Fruit fly (Drosophila melanogaster) whole organism, embryonic: ENCODE results near the gene Oscillin.
A peak's percentile ranks its signal among the peaks of the same experiment; 100 is the strongest.

Experiments used
- CG10565 ChIP-seq: fragments of 200-800 bp; sonication (Bioruptor generic); optimal IDR thresholded peaks from 3 replicates; lab custom pipeline; 2016; ENCODE audit warnings: missing biosample characterization, mild to moderate bottlenecking, missing genetic modification characterization
- CG10654 ChIP-seq: fragments of 200-800 bp; sonication (Bioruptor generic); optimal IDR thresholded peaks from 2 replicates; lab custom pipeline; 2016; ENCODE audit warnings: missing biosample characterization, missing genetic modification characterization
- CG13624 ChIP-seq: fragments of 200-800 bp; sonication (Bioruptor generic); optimal IDR thresholded peaks from 2 replicates; lab custom pipeline; 2016; ENCODE audit warnings: missing biosample characterization, missing genetic modification characterization
- CG14710 ChIP-seq: fragments of 200-800 bp; sonication (Bioruptor generic); optimal IDR thresholded peaks from 3 replicates; lab custom pipeline; 2019; ENCODE audit warnings: missing biosample characterization, mild to moderate bottlenecking, missing genetic modification characterization, moderate library complexity
- CG15073 ChIP-seq: fragments of 200-800 bp; sonication (Bioruptor generic); optimal IDR thresholded peaks from 2 replicates; lab custom pipeline; 2016; ENCODE audit warnings: missing biosample characterization, missing genetic modification characterization
- CG15514 ChIP-seq: fragments of 200-800 bp; sonication (Bioruptor generic); optimal IDR thresholded peaks from 3 replicates; lab custom pipeline; 2017; ENCODE audit warnings: missing biosample characterization, missing genetic modification characterization, mild to moderate bottlenecking, moderate library complexity, missing genetic modification reagents
- CG17568 ChIP-seq: fragments of 200-800 bp; sonication (Bioruptor generic); optimal IDR thresholded peaks from 2 replicates; lab custom pipeline; 2018; ENCODE audit warnings: missing biosample characterization, mild to moderate bottlenecking, missing genetic modification characterization, moderate library complexity
- CG33557 ChIP-seq: fragments of 200-800 bp; sonication (Bioruptor generic); optimal IDR thresholded peaks from 2 replicates; lab custom pipeline; 2019; ENCODE audit warnings: missing biosample characterization, mild to moderate bottlenecking, missing genetic modification characterization, moderate library complexity
- CG34224 ChIP-seq: fragments of 200-800 bp; sonication (Bioruptor generic); IDR thresholded peaks from 3 replicates; pipeline ENCODE4 v1.3.6; 2022; ENCODE audit warnings: missing biosample characterization, missing genetic modification characterization; ENCODE audit not compliant: partially characterized antibody
- CG34422 ChIP-seq: fragments of 200-800 bp; sonication (Bioruptor generic); IDR thresholded peaks from 3 replicates; pipeline ENCODE4 v1.3.6; 2022; ENCODE audit warnings: missing biosample characterization, missing genetic modification characterization
- CG8388 ChIP-seq: fragments of 200-800 bp; sonication (Bioruptor generic); optimal IDR thresholded peaks from 2 replicates; lab custom pipeline; 2019; ENCODE audit warnings: missing biosample characterization, mild to moderate bottlenecking, missing genetic modification characterization, moderate library complexity
- CG8478 ChIP-seq: fragments of >200 bp; optimal IDR thresholded peaks from 2 replicates; lab custom pipeline; 2018
- CG9609 ChIP-seq: fragments of 200-800 bp; sonication (Bioruptor generic); optimal IDR thresholded peaks from 3 replicates; lab custom pipeline; 2016; ENCODE audit warnings: missing biosample characterization, missing genetic modification characterization
- D19A ChIP-seq: fragments of 200-800 bp; optimal IDR thresholded peaks from 3 replicates; lab custom pipeline; 2019; ENCODE audit warnings: missing biosample characterization, mild to moderate bottlenecking, missing genetic modification characterization, moderate library complexity
- Dp ChIP-seq: fragments of 200-800 bp; sonication (Bioruptor generic); optimal IDR thresholded peaks from 2 replicates; lab custom pipeline; 2018; ENCODE audit warnings: missing biosample characterization, mild to moderate bottlenecking, missing genetic modification characterization, moderate library complexity
- Dref ChIP-seq: fragments of 200-800 bp; sonication (Bioruptor generic); IDR thresholded peaks from 2 replicates; pipeline ENCODE4 v1.3.6; 2022; ENCODE audit warnings: missing biosample characterization, missing genetic modification characterization
- E2f2 ChIP-seq: fragments of 200-800 bp; sonication (Bioruptor generic); IDR thresholded peaks from 2 replicates; pipeline ENCODE4 v1.3.6; 2022; ENCODE audit warnings: missing biosample characterization, missing genetic modification characterization
- Ets65A ChIP-seq: fragments of 200-800 bp; sonication (Bioruptor generic); peaks from one replicate; lab custom pipeline; 2016; ENCODE audit warnings: missing biosample characterization, missing genetic modification characterization
- HLH3B ChIP-seq: fragments of 200-800 bp; sonication (Bioruptor generic); IDR thresholded peaks from 2 replicates; pipeline ENCODE4 v1.3.6; 2022; ENCODE audit warnings: missing biosample characterization, missing genetic modification characterization
- HLH4C ChIP-seq: fragments of 200-800 bp; sonication (Bioruptor generic); IDR thresholded peaks from 3 replicates; pipeline ENCODE4 v1.3.6; 2022; ENCODE audit warnings: missing biosample characterization, missing genetic modification characterization; ENCODE audit not compliant: partially characterized antibody
- Hmx ChIP-seq: fragments of 200-800 bp; sonication (Bioruptor generic); optimal IDR thresholded peaks from 2 replicates; lab custom pipeline; 2016; ENCODE audit warnings: missing biosample characterization, missing genetic modification characterization
- Hr78 ChIP-seq, 2 experiments: fragments of 200-800 bp in 1 of 2; fragments of >200 bp in 1 of 2; sonication (Bioruptor generic) in 1 of 2; optimal IDR thresholded peaks; 2 replicates each; lab custom pipeline; 2017 to 2019; ENCODE audit warnings: missing biosample characterization in 2 of 2, missing genetic modification characterization in 2 of 2, mild to moderate bottlenecking in 1 of 2, moderate library complexity in 1 of 2
- MBD-R2 ChIP-seq: fragments of 200-800 bp; sonication (Bioruptor generic); IDR thresholded peaks from 2 replicates; pipeline ENCODE4 v1.3.6; 2022; ENCODE audit warnings: missing biosample characterization, missing genetic modification characterization
- Meics ChIP-seq: fragments of 200-800 bp; sonication (Bioruptor generic); optimal IDR thresholded peaks from 2 replicates; lab custom pipeline; 2017; ENCODE audit warnings: missing biosample characterization, mild to moderate bottlenecking, missing genetic modification characterization
- Mrtf ChIP-seq: fragments of 200-800 bp; sonication (Bioruptor generic); IDR thresholded peaks from 3 replicates; pipeline ENCODE4 v1.3.6; 2022; ENCODE audit warnings: missing biosample characterization, missing genetic modification characterization
- NC2β ChIP-seq: fragments of 200-800 bp; sonication (Bioruptor generic); optimal IDR thresholded peaks from 2 replicates; lab custom pipeline; 2016; ENCODE audit warnings: missing biosample characterization, missing genetic modification characterization
- Oli ChIP-seq: fragments of 200-800 bp; sonication (Bioruptor generic); optimal IDR thresholded peaks from 2 replicates; lab custom pipeline; 2018; ENCODE audit warnings: missing biosample characterization, mild to moderate bottlenecking, missing genetic modification characterization, moderate library complexity
- Opbp ChIP-seq: fragments of 200-800 bp; sonication (Bioruptor generic); IDR thresholded peaks from 3 replicates; pipeline ENCODE4 v1.3.6; 2022; ENCODE audit warnings: missing biosample characterization, missing genetic modification characterization; ENCODE audit not compliant: partially characterized antibody
- Poxn ChIP-seq: fragments of 200-800 bp; sonication (Bioruptor generic); IDR thresholded peaks from 2 replicates; pipeline ENCODE4 v1.3.6; 2022; ENCODE audit warnings: missing biosample characterization, missing genetic modification characterization
- aop ChIP-seq: fragments of 200-800 bp; sonication (Bioruptor generic); IDR thresholded peaks from 2 replicates; pipeline ENCODE4 v1.3.6; 2022; ENCODE audit warnings: missing biosample characterization, missing genetic modification characterization
- bbx ChIP-seq: fragments of 200-800 bp; sonication (Bioruptor generic); IDR thresholded peaks from 2 replicates; pipeline ENCODE4 v1.3.6; 2022; ENCODE audit warnings: missing biosample characterization, missing genetic modification characterization; ENCODE audit not compliant: partially characterized antibody
- cg ChIP-seq: fragments of 200-800 bp; sonication (Bioruptor generic); optimal IDR thresholded peaks from 3 replicates; lab custom pipeline; 2019; ENCODE audit warnings: missing biosample characterization, mild to moderate bottlenecking, missing genetic modification characterization, moderate library complexity
- chif ChIP-seq, 2 experiments: fragments of 200-800 bp; sonication (Bioruptor generic); optimal IDR thresholded peaks; 3 replicates each; lab custom pipeline; 2016; ENCODE audit warnings: missing biosample characterization in 2 of 2, missing genetic modification characterization in 2 of 2
- chn ChIP-seq: fragments of 200-800 bp; sonication (Bioruptor generic); optimal IDR thresholded peaks from 2 replicates; lab custom pipeline; 2016; ENCODE audit warnings: missing biosample characterization, missing genetic modification characterization
- crp ChIP-seq, 2 experiments: fragments of 200-800 bp; sonication (Bioruptor generic); optimal IDR thresholded peaks; 2 replicates in 1 of 2; 3 replicates in 1 of 2; lab custom pipeline; 2017; ENCODE audit warnings: missing biosample characterization in 2 of 2, missing genetic modification characterization in 2 of 2, mild to moderate bottlenecking in 1 of 2, moderate library complexity in 1 of 2
- exex ChIP-seq: fragments of 200-800 bp; sonication (Bioruptor generic); optimal IDR thresholded peaks from 4 replicates; lab custom pipeline; 2018; ENCODE audit warnings: missing biosample characterization, mild to moderate bottlenecking, missing genetic modification characterization, moderate library complexity
- fd102C ChIP-seq: fragments of 200-800 bp; sonication (Bioruptor generic); optimal IDR thresholded peaks from 2 replicates; lab custom pipeline; 2018; ENCODE audit warnings: missing biosample characterization, mild to moderate bottlenecking, missing genetic modification characterization, moderate library complexity
- ftz-f1 ChIP-seq: fragments of 200-800 bp; sonication (Bioruptor generic); optimal IDR thresholded peaks from 2 replicates; lab custom pipeline; 2016; ENCODE audit warnings: missing biosample characterization, missing genetic modification characterization
- inv ChIP-seq: fragments of 200-800 bp; sonication (Bioruptor generic); IDR thresholded peaks from 2 replicates; pipeline ENCODE4 v1.3.6; 2022; ENCODE audit warnings: missing biosample characterization, missing genetic modification characterization; ENCODE audit not compliant: partially characterized antibody
- kay ChIP-seq: fragments of 200-800 bp; sonication (Bioruptor generic); optimal IDR thresholded peaks from 2 replicates; lab custom pipeline; 2016; ENCODE audit warnings: missing biosample characterization, missing genetic modification characterization
- knrl ChIP-seq: fragments of 200-800 bp; sonication (Bioruptor generic); IDR thresholded peaks from 3 replicates; pipeline ENCODE4 v1.3.6; 2022; ENCODE audit warnings: missing biosample characterization, missing genetic modification characterization; ENCODE audit not compliant: partially characterized antibody
- lilli ChIP-seq: fragments of 200-800 bp; sonication (Bioruptor generic); optimal IDR thresholded peaks from 3 replicates; lab custom pipeline; 2016; ENCODE audit warnings: missing biosample characterization, missing genetic modification characterization
- mirr ChIP-seq: fragments of 200-800 bp; sonication (Bioruptor generic); optimal IDR thresholded peaks from 3 replicates; lab custom pipeline; 2018; ENCODE audit warnings: missing biosample characterization, mild to moderate bottlenecking, missing genetic modification characterization
- org-1 ChIP-seq: fragments of 200-800 bp; sonication (Bioruptor generic); optimal IDR thresholded peaks from 2 replicates; lab custom pipeline; 2017; ENCODE audit warnings: missing biosample characterization, missing genetic modification characterization
- prd ChIP-seq, 3 experiments: fragments of >200 bp in 2 of 3; fragments of 200-800 bp in 1 of 3; sonication (Bioruptor generic) in 1 of 3; optimal IDR thresholded peaks in 2 of 3; IDR thresholded peaks in 1 of 3; 2 replicates in 2 of 3; 3 replicates in 1 of 3; pipeline versions ENCODE4 v1.3.6 to Lab custom; 2017 to 2022; ENCODE audit warnings: missing biosample characterization in 1 of 3, missing genetic modification characterization in 1 of 3
- shn ChIP-seq: fragments of 200-800 bp; sonication (Bioruptor generic); optimal IDR thresholded peaks from 3 replicates; lab custom pipeline; 2016; ENCODE audit warnings: missing biosample characterization, missing genetic modification characterization
- sisA ChIP-seq: fragments of 200-800 bp; sonication (Bioruptor generic); IDR thresholded peaks from 2 replicates; pipeline ENCODE4 v1.3.6; 2022; ENCODE audit warnings: missing biosample characterization, missing genetic modification characterization
- twi ChIP-seq: fragments of 200-800 bp; optimal IDR thresholded peaks from 2 replicates; lab custom pipeline; 2019; ENCODE audit warnings: missing biosample characterization, mild to moderate bottlenecking, missing genetic modification characterization, moderate library complexity
- unc-4 ChIP-seq: fragments of 200-800 bp; sonication (Bioruptor generic); IDR thresholded peaks from 2 replicates; pipeline ENCODE4 v1.3.6; 2022; ENCODE audit warnings: missing biosample characterization, missing genetic modification characterization; ENCODE audit not compliant: partially characterized antibody
- yki ChIP-seq: fragments of >200 bp; optimal IDR thresholded peaks from 3 replicates; lab custom pipeline; 2018

The Oscillin gene

dm6 chr2L:5527861-5528260 lies 19.0 kb upstream of the Oscillin start, which contains the start of gene CG31915 (continued):
- TF ChIP-seq CG33557 (GFP tag; lab: Kevin White, UChicago) = no peak
- TF ChIP-seq ftz-f1 = no peak
- no peak for TF ChIP-seq CG17568 (GFP tag; lab: Kevin White, UChicago)
- no peak for TF ChIP-seq chif (GFP tag; optimal IDR thresholded peaks at IDR 0.05; lab: Kevin White, UChicago)
- TF ChIP-seq chn (GFP tag; lab: Kevin White, UChicago) = no peak
- no peak for TF ChIP-seq exex (tag; lab: Kevin White, UChicago)
- TF ChIP-seq bbx (GFP tag; lab: Robert Waterston, UW) = peak; percentile 83
- TF ChIP-seq Hr78 (GFP tag; optimal IDR thresholded peaks at IDR 0.05; lab: Kevin White, UChicago) = peak in 1 of 2 experiments; percentile 81
- peak; percentile 29 for TF ChIP-seq CG15514 (GFP tag; lab: Kevin White, UChicago)
- TF ChIP-seq lilli (GFP tag; lab: Kevin White, UChicago) = no peak
- no peak for TF ChIP-seq CG13624
- TF ChIP-seq CG34422 (GFP tag; lab: Robert Waterston, UW) = peak; percentile 47; the same call in 1 of the 3 replicates
- no peak for TF ChIP-seq fd102C (GFP tag; lab: Kevin White, UChicago)
- TF ChIP-seq unc-4 (GFP tag; lab: Robert Waterston, UW) = peak; percentile 25; the same call in 1 of the 2 replicates
- TF ChIP-seq CG9609 (GFP tag; lab: Kevin White, UChicago) = no peak
- no peak for TF ChIP-seq cg (GFP tag; lab: Kevin White, UChicago)
- TF ChIP-seq E2f2 (GFP tag; lab: Robert Waterston, UW) = peak; percentile 91
- no peak for TF ChIP-seq CG10654 (GFP tag; lab: Kevin White, UChicago)
- TF ChIP-seq Hmx (GFP tag; lab: Kevin White, UChicago) = no peak
- no peak for TF ChIP-seq CG15073 (GFP tag; lab: Kevin White, UChicago)
- TF ChIP-seq CG8478 (lab: Kevin White, UChicago) = no peak
- no peak for TF ChIP-seq aop (GFP tag; lab: Robert Waterston, UW)
- no peak for TF ChIP-seq NC2β
- TF ChIP-seq Dp (GFP tag; lab: Kevin White, UChicago) = peak; percentile 87
- peak; percentile 41 for TF ChIP-seq inv (GFP tag; lab: Robert Waterston, UW)
- TF ChIP-seq yki (lab: Kevin White, UChicago) = no peak
- peak; percentile 92 for TF ChIP-seq Dref
- TF ChIP-seq sisA = no peak
- peak; percentile 51; the same call in 1 of the 3 replicates for TF ChIP-seq knrl (GFP tag; lab: Robert Waterston, UW)
- peak; percentile 23 to 85 for TF ChIP-seq crp (GFP tag; optimal IDR thresholded peaks at IDR 0.05; lab: Kevin White, UChicago)
- TF ChIP-seq prd (optimal IDR thresholded peaks at IDR 0.05; lab: Kevin White, UChicago) = no peak
- TF ChIP-seq prd (GFP tag; IDR thresholded peaks at IDR 0.05; lab: Robert Waterston, UW) = no peak
- peak; percentile 82 for TF ChIP-seq MBD-R2
- no peak for TF ChIP-seq Poxn (GFP tag; lab: Robert Waterston, UW)
- TF ChIP-seq D19A (tag; lab: Kevin White, UChicago) = no peak
- peak; percentile 88 for TF ChIP-seq CG14710 (tag; lab: Kevin White, UChicago)
- no peak for TF ChIP-seq kay (GFP tag; lab: Kevin White, UChicago)
- TF ChIP-seq HLH3B (GFP tag; lab: Robert Waterston, UW) = no peak
- no peak for TF ChIP-seq Ets65A (GFP tag; lab: Kevin White, UChicago)
- no peak for TF ChIP-seq mirr (GFP tag; lab: Kevin White, UChicago)
- TF ChIP-seq CG8388 (GFP tag; lab: Kevin White, UChicago) = no peak
- no peak for TF ChIP-seq Oli (tag; lab: Kevin White, UChicago)
- peak; percentile 75 for TF ChIP-seq Opbp
- peak; percentile 62; the same call in 2 of the 3 replicates for TF ChIP-seq CG34224 (GFP tag; lab: Robert Waterston, UW)
- TF ChIP-seq CG10565 = no peak
- no peak for TF ChIP-seq Meics (GFP tag; lab: Kevin White, UChicago)
- no peak for TF ChIP-seq org-1
- peak; percentile 8 for TF ChIP-seq twi (tag; lab: Kevin White, UChicago)
- no peak for TF ChIP-seq Mrtf
- TF ChIP-seq HLH4C (GFP tag; lab: Robert Waterston, UW) = peak; percentile 87
- TF ChIP-seq shn (GFP tag; lab: Kevin White, UChicago) = no peak
